Fruit fly (Drosophila melanogaster): Measurements from ENCODE around the gene Or23a.

DNA sequence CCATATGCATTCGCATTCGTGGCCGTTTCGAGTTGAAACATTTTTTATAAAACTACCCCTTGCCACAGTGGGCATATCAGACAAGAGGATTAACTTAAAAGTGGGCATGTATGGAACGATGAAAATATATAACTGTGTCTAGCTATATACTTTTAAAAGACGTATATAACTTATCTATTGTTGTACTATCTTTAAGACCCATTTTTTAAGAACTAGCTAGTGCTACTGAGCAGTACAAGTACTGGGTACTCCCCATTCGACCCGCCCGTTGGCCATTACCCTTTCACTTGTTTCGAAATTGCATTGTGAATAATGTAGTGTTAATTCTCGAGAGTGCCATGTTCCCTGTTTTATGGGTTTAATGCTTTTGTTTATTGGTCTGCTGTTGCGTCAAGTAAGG is 47.1 kb upstream of the Or23a start:
- TF ChIP-seq usp (GFP tag; optimal IDR thresholded peaks at IDR 0.05) (no peak), Dif (GFP tag; optimal IDR thresholded peaks at IDR 0.05; ENCODE audit: partially characterized antibody) (no peak), Dfd (GFP tag; optimal IDR thresholded peaks at IDR 0.05) (no peak), fru (GFP tag; optimal IDR thresholded peaks at IDR 0.05) (peak; percentile 8), Vsx2 (GFP tag; optimal IDR thresholded peaks at IDR 0.05; ENCODE audit: partially characterized antibody) (no peak), Sp1 (GFP tag; optimal IDR thresholded peaks at IDR 0.05) (no peak), br (GFP tag; optimal IDR thresholded peaks at IDR 0.05) (no peak), Jra (GFP tag; optimal IDR thresholded peaks at IDR 0.05) (no peak), lola (GFP tag; optimal IDR thresholded peaks at IDR 0.05) (no peak), h (GFP tag; optimal IDR thresholded peaks at IDR 0.05) (no peak)
